Fruit fly (Drosophila melanogaster) whole organism, embryonic: ENCODE measurements around the gene comm.

Experiments
- Abd-B ChIP-seq: fragments of 200-800 bp; sonication (Bioruptor generic); optimal IDR thresholded peaks from 2 replicates; lab custom pipeline; 2018; ENCODE audit warnings: missing biosample characterization, mild to moderate bottlenecking, missing genetic modification characterization, moderate library complexity
- Antp ChIP-seq: fragments of 200-800 bp; sonication (Bioruptor generic); optimal IDR thresholded peaks from 3 replicates; lab custom pipeline; 2016; ENCODE audit warnings: missing biosample characterization, missing genetic modification characterization
- Asciz ChIP-seq: fragments of 200-800 bp; sonication (Bioruptor generic); optimal IDR thresholded peaks from 2 replicates; lab custom pipeline; 2017; ENCODE audit warnings: missing biosample characterization, mild to moderate bottlenecking, missing genetic modification characterization, missing genetic modification reagents
- Awh ChIP-seq: fragments of 200-800 bp; sonication (Bioruptor generic); IDR thresholded peaks from 2 replicates; pipeline ENCODE4, ENCODE4 v1.3.6; 2022; ENCODE audit warnings: missing biosample characterization, missing genetic modification characterization
- BEAF-32 ChIP-seq: fragments of 200-800 bp; sonication (Bioruptor generic); optimal IDR thresholded peaks from 3 replicates; lab custom pipeline; 2017; ENCODE audit warnings: missing biosample characterization, missing genetic modification characterization, mild to moderate bottlenecking, moderate library complexity, missing genetic modification reagents
- Blimp-1 ChIP-seq: fragments of 200-800 bp; sonication (Bioruptor generic); optimal IDR thresholded peaks from 3 replicates; lab custom pipeline; 2018; ENCODE audit warnings: missing biosample characterization, missing genetic modification characterization, mild to moderate bottlenecking, moderate library complexity, missing genetic modification reagents
- CG10147 ChIP-seq: fragments of 200-800 bp; sonication (Bioruptor generic); optimal IDR thresholded peaks from 2 replicates; lab custom pipeline; 2019; ENCODE audit warnings: missing biosample characterization, mild to moderate bottlenecking, missing genetic modification characterization, moderate library complexity
- CG10979 ChIP-seq: fragments of 200-800 bp; sonication (Bioruptor generic); optimal IDR thresholded peaks from 2 replicates; lab custom pipeline; 2018; ENCODE audit warnings: missing biosample characterization, mild to moderate bottlenecking, missing genetic modification characterization, moderate library complexity
- CG12104 ChIP-seq: fragments of 200-800 bp; sonication (Bioruptor generic); optimal IDR thresholded peaks from 3 replicates; lab custom pipeline; 2016; ENCODE audit warnings: missing biosample characterization, missing genetic modification characterization
- CG12659 ChIP-seq: fragments of 200-800 bp; sonication (Bioruptor generic); optimal IDR thresholded peaks from 3 replicates; lab custom pipeline; 2017; ENCODE audit warnings: mild to moderate bottlenecking, missing biosample characterization, missing genetic modification reagents, missing genetic modification characterization
- CG12769 ChIP-seq: fragments of 200-800 bp; sonication (Bioruptor generic); optimal IDR thresholded peaks from 2 replicates; lab custom pipeline; 2019; ENCODE audit warnings: missing biosample characterization, mild to moderate bottlenecking, missing genetic modification characterization, moderate library complexity
- CG13624 ChIP-seq: fragments of 200-800 bp; sonication (Bioruptor generic); optimal IDR thresholded peaks from 2 replicates; lab custom pipeline; 2016; ENCODE audit warnings: missing biosample characterization, missing genetic modification characterization
- CG13775 ChIP-seq: fragments of 200-800 bp; sonication (Bioruptor generic); optimal IDR thresholded peaks from 3 replicates; lab custom pipeline; 2017; ENCODE audit warnings: missing biosample characterization, mild to moderate bottlenecking, missing genetic modification characterization
- CG1529 ChIP-seq: fragments of 200-800 bp; sonication (Bioruptor generic); optimal IDR thresholded peaks from 3 replicates; lab custom pipeline; 2018; ENCODE audit warnings: missing biosample characterization, missing genetic modification characterization
- CG17361 ChIP-seq: fragments of 200-800 bp; sonication (Bioruptor generic); IDR thresholded peaks from 3 replicates; pipeline ENCODE4 v1.3.6; 2022; ENCODE audit warnings: missing biosample characterization, missing genetic modification characterization
- CG17385 ChIP-seq: fragments of 200-800 bp; sonication (Bioruptor generic); optimal IDR thresholded peaks from 3 replicates; lab custom pipeline; 2018; ENCODE audit warnings: missing biosample characterization, mild to moderate bottlenecking, missing genetic modification characterization
- CG17912 ChIP-seq: fragments of 200-800 bp; sonication (Bioruptor generic); optimal IDR thresholded peaks from 2 replicates; lab custom pipeline; 2018; ENCODE audit warnings: missing biosample characterization, mild to moderate bottlenecking, missing genetic modification characterization
- CG18476 ChIP-seq: fragments of 200-800 bp; sonication (Bioruptor generic); optimal IDR thresholded peaks from 2 replicates; lab custom pipeline; 2016; ENCODE audit warnings: missing biosample characterization, mild to moderate bottlenecking, missing genetic modification characterization
- CG2202 ChIP-seq: fragments of 200-800 bp; sonication (Bioruptor generic); optimal IDR thresholded peaks from 2 replicates; lab custom pipeline; 2018; ENCODE audit warnings: missing biosample characterization, mild to moderate bottlenecking, missing genetic modification characterization
- CG2712 ChIP-seq: fragments of 200-800 bp; optimal IDR thresholded peaks from 3 replicates; lab custom pipeline; 2019; ENCODE audit warnings: missing biosample characterization, mild to moderate bottlenecking, missing genetic modification characterization, moderate library complexity
- CG30403 ChIP-seq: fragments of 200-800 bp; sonication (Bioruptor generic); optimal IDR thresholded peaks from 3 replicates; lab custom pipeline; 2016; ENCODE audit warnings: missing biosample characterization, missing genetic modification characterization
- CG31441 ChIP-seq: fragments of 200-800 bp; sonication (Bioruptor generic); IDR thresholded peaks from 2 replicates; pipeline ENCODE4 v1.3.6; 2022; ENCODE audit warnings: missing biosample characterization, missing genetic modification characterization
- CG34224 ChIP-seq: fragments of 200-800 bp; sonication (Bioruptor generic); IDR thresholded peaks from 3 replicates; pipeline ENCODE4 v1.3.6; 2022; ENCODE audit warnings: missing biosample characterization, missing genetic modification characterization; ENCODE audit not compliant: partially characterized antibody
- CG5245 ChIP-seq: fragments of 200-800 bp; sonication (Bioruptor generic); optimal IDR thresholded peaks from 3 replicates; lab custom pipeline; 2016; ENCODE audit warnings: missing biosample characterization, missing genetic modification characterization
- CG5953 ChIP-seq: fragments of 200-800 bp; sonication (Bioruptor generic); IDR thresholded peaks from 2 replicates; pipeline ENCODE4 v1.3.6; 2022; ENCODE audit warnings: missing biosample characterization, missing genetic modification characterization
- CG7786 ChIP-seq: fragments of 200-800 bp; sonication (Bioruptor generic); optimal IDR thresholded peaks from 2 replicates; lab custom pipeline; 2016; ENCODE audit warnings: missing biosample characterization, missing genetic modification characterization
- CG7839 ChIP-seq: fragments of 200-800 bp; sonication (Bioruptor generic); optimal IDR thresholded peaks from 3 replicates; lab custom pipeline; 2018; ENCODE audit warnings: missing biosample characterization, mild to moderate bottlenecking, missing genetic modification characterization, moderate library complexity
- CG8281 ChIP-seq: fragments of 200-800 bp; sonication (Bioruptor generic); optimal IDR thresholded peaks from 2 replicates; lab custom pipeline; 2018; ENCODE audit warnings: missing biosample characterization, mild to moderate bottlenecking, missing genetic modification characterization, moderate library complexity
- CoRest ChIP-seq: fragments of 200-800 bp; sonication (Bioruptor generic); optimal IDR thresholded peaks from 3 replicates; lab custom pipeline; 2018; ENCODE audit warnings: missing biosample characterization, mild to moderate bottlenecking, missing genetic modification characterization, moderate library complexity
- Elba2 ChIP-seq: fragments of 200-800 bp; sonication (Bioruptor generic); optimal IDR thresholded peaks from 3 replicates; lab custom pipeline; 2016; ENCODE audit warnings: missing biosample characterization, missing genetic modification characterization
- Fer2 ChIP-seq: fragments of 200-800 bp; sonication (Bioruptor generic); optimal IDR thresholded peaks from 2 replicates; lab custom pipeline; 2018; ENCODE audit warnings: missing biosample characterization, mild to moderate bottlenecking, missing genetic modification characterization, moderate library complexity
- H15 ChIP-seq: fragments of 200-800 bp; sonication (Bioruptor generic); IDR thresholded peaks from 3 replicates; pipeline ENCODE4 v1.3.6; 2022; ENCODE audit warnings: missing biosample characterization, missing genetic modification characterization
- H2.0 ChIP-seq: fragments of 200-800 bp; sonication (Bioruptor generic); IDR thresholded peaks from 2 replicates; pipeline ENCODE4 v1.3.6; 2022; ENCODE audit warnings: missing biosample characterization, missing genetic modification characterization
- Hr39 ChIP-seq: fragments of >200 bp; optimal IDR thresholded peaks from 2 replicates; lab custom pipeline; 2017
- Jarid2 ChIP-seq: fragments of 200-800 bp; sonication (Bioruptor generic); optimal IDR thresholded peaks from 3 replicates; lab custom pipeline; 2017; ENCODE audit warnings: mild to moderate bottlenecking, missing biosample characterization, missing genetic modification reagents, missing genetic modification characterization
- MBD-R2 ChIP-seq: fragments of 200-800 bp; sonication (Bioruptor generic); IDR thresholded peaks from 2 replicates; pipeline ENCODE4 v1.3.6; 2022; ENCODE audit warnings: missing biosample characterization, missing genetic modification characterization
- Xbp1 ChIP-seq: fragments of 200-800 bp; sonication (Bioruptor generic); optimal IDR thresholded peaks from 3 replicates; lab custom pipeline; 2016; ENCODE audit warnings: missing biosample characterization, mild to moderate bottlenecking, missing genetic modification characterization
- ash1 ChIP-seq: fragments of 200-800 bp; sonication (Bioruptor generic); optimal IDR thresholded peaks from 2 replicates; lab custom pipeline; 2018; ENCODE audit warnings: missing biosample characterization, mild to moderate bottlenecking, missing genetic modification characterization
- cad ChIP-seq: fragments of >200 bp; optimal IDR thresholded peaks from 2 replicates; lab custom pipeline; 2017; ENCODE audit warnings: missing biosample characterization, missing genetic modification characterization
- crol ChIP-seq: fragments of 200-800 bp; sonication (Bioruptor generic); IDR thresholded peaks from 2 replicates; pipeline ENCODE4 v1.3.6; 2022; ENCODE audit warnings: missing biosample characterization, missing genetic modification characterization
- danr ChIP-seq: fragments of 200-800 bp; sonication (Bioruptor generic); IDR thresholded peaks from 2 replicates; pipeline ENCODE4 v1.3.6; 2022; ENCODE audit warnings: missing biosample characterization, missing genetic modification characterization
- exex ChIP-seq: fragments of 200-800 bp; sonication (Bioruptor generic); optimal IDR thresholded peaks from 4 replicates; lab custom pipeline; 2018; ENCODE audit warnings: missing biosample characterization, mild to moderate bottlenecking, missing genetic modification characterization, moderate library complexity
- gem ChIP-seq: fragments of 200-800 bp; sonication (Bioruptor generic); optimal IDR thresholded peaks from 2 replicates; lab custom pipeline; 2019; ENCODE audit warnings: missing biosample characterization, mild to moderate bottlenecking, missing genetic modification characterization, moderate library complexity
- hb ChIP-seq: fragments of 200-800 bp; sonication (Bioruptor generic); IDR thresholded peaks from 3 replicates; pipeline ENCODE4 v1.3.6; 2022; ENCODE audit warnings: missing biosample characterization, missing genetic modification characterization; ENCODE audit not compliant: partially characterized antibody
- klu ChIP-seq: fragments of 200-800 bp; sonication (Bioruptor generic); IDR thresholded peaks from 2 replicates; pipeline ENCODE4 v1.3.6; 2022; ENCODE audit warnings: missing biosample characterization, missing genetic modification characterization
- lola ChIP-seq, 3 experiments: fragments of >200 bp in 2 of 3; fragments of 200-800 bp in 1 of 3; sonication (Bioruptor generic) in 1 of 3; optimal IDR thresholded peaks; 2 replicates each; lab custom pipeline; 2017 to 2019; ENCODE audit warnings: missing biosample characterization in 3 of 3, missing genetic modification characterization in 3 of 3, mild to moderate bottlenecking in 1 of 3, moderate library complexity in 1 of 3
- nmo ChIP-seq: fragments of 200-800 bp; sonication (Bioruptor generic); optimal IDR thresholded peaks from 2 replicates; lab custom pipeline; 2018; ENCODE audit warnings: missing biosample characterization, mild to moderate bottlenecking, missing genetic modification characterization, moderate library complexity
- prd ChIP-seq, 3 experiments: fragments of >200 bp in 2 of 3; fragments of 200-800 bp in 1 of 3; sonication (Bioruptor generic) in 1 of 3; optimal IDR thresholded peaks in 2 of 3; IDR thresholded peaks in 1 of 3; 2 replicates in 2 of 3; 3 replicates in 1 of 3; pipeline versions ENCODE4 v1.3.6 to Lab custom; 2017 to 2022; ENCODE audit warnings: missing biosample characterization in 1 of 3, missing genetic modification characterization in 1 of 3
- sens ChIP-seq: fragments of 200-800 bp; sonication (Bioruptor generic); peaks from one replicate; lab custom pipeline; 2016; ENCODE audit warnings: missing biosample characterization, missing genetic modification characterization
- twi ChIP-seq: fragments of 200-800 bp; optimal IDR thresholded peaks from 2 replicates; lab custom pipeline; 2019; ENCODE audit warnings: missing biosample characterization, mild to moderate bottlenecking, missing genetic modification characterization, moderate library complexity
- wor ChIP-seq: fragments of 200-800 bp; sonication (Bioruptor generic); IDR thresholded peaks from 2 replicates; pipeline ENCODE4 v1.3.6; 2022; ENCODE audit warnings: missing biosample characterization, missing genetic modification characterization

Gene comm

DNA sequence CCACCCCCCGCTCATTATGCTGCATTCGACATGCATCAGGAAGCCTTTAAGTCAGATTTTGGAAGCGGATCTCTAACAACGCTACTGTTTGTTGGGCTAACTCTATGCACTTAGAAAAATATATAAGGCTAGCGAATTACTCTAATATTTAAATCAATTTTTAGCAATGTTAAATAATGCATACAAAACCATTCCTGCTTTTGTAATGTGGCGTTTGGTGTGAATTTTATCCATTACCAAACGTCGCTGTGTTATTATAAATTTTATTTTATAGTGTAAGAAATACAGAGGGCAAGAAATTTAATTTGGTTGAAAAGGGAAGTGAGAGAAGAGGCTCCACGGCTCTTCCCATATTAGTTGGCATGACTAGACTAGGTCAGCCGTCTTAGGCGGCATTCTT is 55.4 kb downstream of the comm start (continued):
- TF ChIP-seq CG8281 (no peak), CG2202 (tag; lab: Kevin White, UChicago) (peak; percentile 30), CG5953 (GFP tag; lab: Robert Waterston, UW) (no peak), klu (GFP tag; lab: Robert Waterston, UW) (no peak), Asciz (peak; percentile 30), CG10147 (GFP tag; lab: Kevin White, UChicago) (no peak), cad (GFP tag; lab: Kevin White, UChicago) (no peak), H2.0 (GFP tag; lab: Robert Waterston, UW) (no peak), gem (tag; lab: Kevin White, UChicago) (peak; percentile 67), CG30403 (GFP tag; lab: Kevin White, UChicago) (peak; percentile 14), H15 (GFP tag; lab: Robert Waterston, UW) (no peak), CG13624 (GFP tag; lab: Kevin White, UChicago) (no peak), MBD-R2 (GFP tag; lab: Robert Waterston, UW) (no peak), CG17361 (peak; percentile 55; the same call in 2 of the 3 replicates), CG17912 (GFP tag; lab: Kevin White, UChicago) (no peak), Xbp1 (GFP tag; lab: Kevin White, UChicago) (peak; percentile 21), CoRest (peak; percentile 30), exex (tag; lab: Kevin White, UChicago) (no peak), nmo (peak; percentile 59), CG2712 (tag; lab: Kevin White, UChicago) (peak; percentile 72), CG7786 (GFP tag; lab: Kevin White, UChicago) (no peak), CG18476 (no peak), CG7839 (tag; lab: Kevin White, UChicago) (peak; percentile 29), twi (peak; percentile 26), prd (optimal IDR thresholded peaks at IDR 0.05; lab: Kevin White, UChicago) (no peak), prd (GFP tag; IDR thresholded peaks at IDR 0.05; lab: Robert Waterston, UW) (peak; percentile 45; the same call in 2 of the 3 replicates), lola (GFP tag; optimal IDR thresholded peaks at IDR 0.05; lab: Kevin White, UChicago) (peak in 1 of 3 experiments; percentile 77), Abd-B (GFP tag; lab: Kevin White, UChicago) (no peak), CG10979 (tag; lab: Kevin White, UChicago) (peak; percentile 69), ash1 (no peak), CG31441 (GFP tag; lab: Robert Waterston, UW) (peak; percentile 58), hb (no peak), crol (GFP tag; lab: Robert Waterston, UW) (no peak), Hr39 (lab: Kevin White, UChicago) (no peak), BEAF-32 (GFP tag; lab: Kevin White, UChicago) (no peak), CG12104 (peak; percentile 5), CG1529 (GFP tag; lab: Kevin White, UChicago) (peak; percentile 13), Awh (GFP tag; lab: Robert Waterston, UW) (no peak), CG34224 (GFP tag; lab: Robert Waterston, UW) (no peak), CG13775 (GFP tag; lab: Kevin White, UChicago) (no peak), Fer2 (no peak), CG12659 (GFP tag; lab: Kevin White, UChicago) (no peak), CG12769 (no peak), Blimp-1 (GFP tag; lab: Kevin White, UChicago) (peak; percentile 36), wor (GFP tag; lab: Robert Waterston, UW) (no peak), Elba2 (GFP tag; lab: Kevin White, UChicago) (no peak), Antp (GFP tag; lab: Kevin White, UChicago) (no peak), sens (GFP tag; lab: Kevin White, UChicago) (peak; percentile 87), CG17385 (GFP tag; lab: Kevin White, UChicago) (no peak), danr (GFP tag; lab: Robert Waterston, UW) (no peak), CG5245 (peak; percentile 9), Jarid2 (GFP tag; lab: Kevin White, UChicago) (no peak)
